Fruit fly (Drosophila melanogaster): ENCODE measurements around the gene CG9030.

- TF ChIP-seq Sin3A (optimal IDR thresholded peaks at IDR 0.05) (no peak), ttk (optimal IDR thresholded peaks at IDR 0.05) (no peak), Myc (optimal IDR thresholded peaks at IDR 0.05) (no peak), insv (optimal IDR thresholded peaks at IDR 0.05) (no peak), psq (optimal IDR thresholded peaks at IDR 0.05) (no peak), h (optimal IDR thresholded peaks at IDR 0.05) (no peak)
These were observed 5.7 kb downstream of the CG9030 start for dm6 chrX:14949227-14949626.

All from Kc167 (cell line).